Fruit fly (Drosophila melanogaster) whole organism, pupa: ENCODE measurements around the gene Prosalpha4.

Experiments
- CG10348 ChIP-seq: fragments of 200-800 bp; sonication (Bioruptor generic); IDR thresholded peaks from 2 replicates; pipeline ENCODE4 v1.3.6; 2022; ENCODE audit warnings: missing biosample characterization, missing genetic modification characterization
- CG14655 ChIP-seq: fragments of 200-800 bp; sonication (Bioruptor generic); optimal IDR thresholded peaks from 3 replicates; lab custom pipeline; 2017; ENCODE audit warnings: mild to moderate bottlenecking, missing biosample characterization, missing genetic modification reagents, missing genetic modification characterization
- CG9948 ChIP-seq: fragments of 200-800 bp; sonication (Bioruptor generic); optimal IDR thresholded peaks from 2 replicates; lab custom pipeline; 2018; ENCODE audit warnings: missing biosample characterization, mild to moderate bottlenecking, missing genetic modification characterization, moderate library complexity

- no peak for TF ChIP-seq CG14655 (GFP tag; lab: Kevin White, UChicago)
- no peak for TF ChIP-seq CG9948
- TF ChIP-seq CG10348 (GFP tag; lab: Robert Waterston, UW), result no peak
Measured at dm6 chrX:16292646-16293045, 16.6 kb downstream of the Prosalpha4 start.
